Worm (Caenorhabditis elegans) whole organism, L4 larva: Measurements from ENCODE around the gene wip-1.

Experiments
- F10B5.3 ChIP-seq: sonication (generic microtip); optimal IDR thresholded peaks from 2 replicates; lab custom pipeline; 2016; ENCODE audit warnings: mild to moderate bottlenecking, missing genetic modification characterization, missing compliant biosample characterization
- F44E2.7 ChIP-seq: fragments of 200-800 bp; sonication (Bioruptor generic); IDR thresholded peaks from 2 replicates; pipeline ENCODE4 v2.1.2; 2022; ENCODE audit warnings: missing genetic modification characterization, missing compliant biosample characterization
- Y105C5A.15 ChIP-seq: fragments of 200-800 bp; sonication (Bioruptor generic); IDR thresholded peaks from 2 replicates; pipeline ENCODE4 v1.3.6; 2022; ENCODE audit warnings: missing genetic modification characterization, missing compliant biosample characterization
- Y48G9A.11 ChIP-seq: fragments of 200-800 bp; sonication (Bioruptor generic); IDR thresholded peaks from 2 replicates; pipeline ENCODE4 v1.3.6; 2022; ENCODE audit warnings: missing genetic modification reagents, missing genetic modification characterization, missing compliant biosample characterization
- aly-2 ChIP-seq: sonication (generic microtip); optimal IDR thresholded peaks from 2 replicates; lab custom pipeline; 2018; ENCODE audit warnings: missing biosample characterization, missing genetic modification characterization
- arid-1 ChIP-seq: fragments of 200-800 bp; sonication (Bioruptor generic); conservative IDR thresholded peaks from 2 replicates; pipeline ENCODE4 v1.3.6; 2022; ENCODE audit warnings: missing genetic modification reagents, missing genetic modification characterization, missing compliant biosample characterization
- ceh-20 ChIP-seq: fragments of 200-800 bp; sonication (Bioruptor generic); IDR thresholded peaks from 2 replicates; pipeline ENCODE4 v1.3.6; 2022; ENCODE audit warnings: missing genetic modification reagents, missing genetic modification characterization, missing compliant biosample characterization
- ceh-62 ChIP-seq: sonication (generic microtip); optimal IDR thresholded peaks from 2 replicates; lab custom pipeline; 2017; ENCODE audit warnings: missing biosample characterization, missing genetic modification characterization
- daf-16 ChIP-seq, 3 experiments: sonication (generic microtip); optimal IDR thresholded peaks; 2 replicates each; lab custom pipeline; 2016 to 2017; ENCODE audit warnings: missing genetic modification characterization in 3 of 3, missing genetic modification reagents in 3 of 3, mild to moderate bottlenecking in 2 of 3, missing compliant biosample characterization in 2 of 3, missing biosample characterization in 1 of 3, moderate library complexity in 1 of 3
- daf-19 ChIP-seq: fragments of 200-800 bp; sonication (Bioruptor generic); conservative IDR thresholded peaks from 2 replicates; pipeline ENCODE4 v1.3.6; 2022; ENCODE audit warnings: missing genetic modification characterization, missing compliant biosample characterization
- daf-8 ChIP-seq: fragments of 200-800 bp; sonication (Bioruptor generic); IDR thresholded peaks from 2 replicates; pipeline ENCODE4 v1.3.6; 2022; ENCODE audit warnings: missing genetic modification characterization, missing compliant biosample characterization
- duxl-1 ChIP-seq: sonication (generic microtip); optimal IDR thresholded peaks from 2 replicates; lab custom pipeline; 2016; ENCODE audit warnings: mild to moderate bottlenecking, missing genetic modification characterization, moderate library complexity, missing compliant biosample characterization; ENCODE audit not compliant: poor library complexity
- gei-8 ChIP-seq: fragments of 200-800 bp; sonication (Bioruptor generic); optimal IDR thresholded peaks from 2 replicates; lab custom pipeline; 2018; ENCODE audit warnings: mild to moderate bottlenecking, missing genetic modification characterization, missing compliant biosample characterization
- hlh-30 ChIP-seq: sonication (generic microtip); optimal IDR thresholded peaks from 2 replicates; lab custom pipeline; 2017; ENCODE audit warnings: antibody characterized with exemption, mild to moderate bottlenecking, missing genetic modification characterization, missing compliant biosample characterization; ENCODE audit not compliant: insufficient read depth
- lim-7 ChIP-seq: fragments of 200-800 bp; sonication (Bioruptor generic); IDR thresholded peaks from 2 replicates; pipeline ENCODE4 v1.3.6; 2022; ENCODE audit warnings: missing genetic modification characterization, missing compliant biosample characterization
- lin-29 ChIP-seq: fragments of 200-800 bp; sonication (Bioruptor generic); IDR thresholded peaks from 2 replicates; pipeline ENCODE4 v1.3.6; 2022; ENCODE audit warnings: missing genetic modification reagents, missing genetic modification characterization, missing compliant biosample characterization
- lin-38 ChIP-seq: fragments of 200-800 bp; sonication (Bioruptor generic); IDR thresholded peaks from 2 replicates; pipeline ENCODE4 v1.3.6; 2022; ENCODE audit warnings: missing genetic modification reagents, missing genetic modification characterization, missing compliant biosample characterization
- lin-39 ChIP-seq: fragments of 150-350 bp; optimal IDR thresholded peaks from 2 replicates; lab custom pipeline; 2014; ENCODE audit warnings: missing biosample characterization, missing genetic modification reagents, missing genetic modification characterization
- lsy-2 ChIP-seq, 2 experiments: fragments of 150-350 bp in 1 of 2; sonication (generic microtip) in 1 of 2; optimal IDR thresholded peaks; 2 replicates each; lab custom pipeline; 2014 to 2017; ENCODE audit warnings: missing biosample characterization in 2 of 2, missing genetic modification characterization in 2 of 2
- madf-9 ChIP-seq: fragments of 200-800 bp; sonication (Bioruptor generic); conservative IDR thresholded peaks from 2 replicates; pipeline ENCODE4 v1.3.6; 2022; ENCODE audit warnings: missing genetic modification reagents, missing genetic modification characterization, missing compliant biosample characterization
- mes-2 ChIP-seq: sonication (generic microtip); optimal IDR thresholded peaks from 2 replicates; lab custom pipeline; 2016; ENCODE audit warnings: missing genotype, mild to moderate bottlenecking, missing genetic modification characterization, missing compliant biosample characterization; ENCODE audit not compliant: poor library complexity, severe bottlenecking
- mxl-2 ChIP-seq: fragments of 200-800 bp; sonication (Bioruptor generic); conservative IDR thresholded peaks from 2 replicates; pipeline ENCODE4 v1.3.6; 2022; ENCODE audit warnings: missing genetic modification reagents, missing genetic modification characterization, missing compliant biosample characterization
- nhr-10 ChIP-seq: fragments of 150-350 bp; optimal IDR thresholded peaks from 2 replicates; lab custom pipeline; 2014; ENCODE audit warnings: missing biosample characterization, missing genetic modification characterization
- nhr-237 ChIP-seq: sonication (generic microtip); optimal IDR thresholded peaks from 2 replicates; lab custom pipeline; 2017; ENCODE audit warnings: missing biosample characterization, missing genetic modification characterization
- nhr-28 ChIP-seq: fragments of 150-350 bp; optimal IDR thresholded peaks from 2 replicates; lab custom pipeline; 2014; ENCODE audit warnings: missing biosample characterization, missing genetic modification characterization
- nhr-42 ChIP-seq: fragments of 200-800 bp; sonication (Bioruptor generic); IDR thresholded peaks from 2 replicates; pipeline ENCODE4 v1.3.6; 2022; ENCODE audit warnings: missing genetic modification characterization, missing compliant biosample characterization
- nhr-6 ChIP-seq: fragments of 150-350 bp; optimal IDR thresholded peaks from 2 replicates; lab custom pipeline; 2014; ENCODE audit warnings: missing biosample characterization, missing genetic modification characterization
- nhr-77 ChIP-seq: fragments of 150-350 bp; optimal IDR thresholded peaks from 2 replicates; lab custom pipeline; 2014; ENCODE audit warnings: missing biosample characterization, missing genetic modification characterization
- pha-4 ChIP-seq, 2 experiments: fragments of 150-350 bp in 1 of 2; fragments of 200-800 bp in 1 of 2; sonication (Bioruptor generic) in 1 of 2; IDR thresholded peaks in 1 of 2; optimal IDR thresholded peaks in 1 of 2; 2 replicates each; pipeline versions ENCODE4 v1.3.6 to Lab custom; 2014 to 2022; ENCODE audit warnings: missing genetic modification characterization in 2 of 2, missing genetic modification reagents in 2 of 2, missing biosample characterization in 1 of 2, missing compliant biosample characterization in 1 of 2
- php-3 ChIP-seq: fragments of 200-800 bp; sonication (Bioruptor generic); IDR thresholded peaks from 2 replicates; pipeline ENCODE4 v1.3.6; 2022; ENCODE audit warnings: missing genetic modification reagents, missing genetic modification characterization, missing compliant biosample characterization
- rbr-2 ChIP-seq: sonication (generic microtip); optimal IDR thresholded peaks from 2 replicates; lab custom pipeline; 2016; ENCODE audit warnings: missing genotype, missing genetic modification characterization, missing compliant biosample characterization
- snpc-1.2 ChIP-seq: fragments of 200-800 bp; sonication (Bioruptor generic); IDR thresholded peaks from 2 replicates; pipeline ENCODE4 v1.3.6; 2022; ENCODE audit warnings: missing genetic modification reagents, missing genetic modification characterization, missing compliant biosample characterization
- spr-3 ChIP-seq: fragments of 200-800 bp; sonication (Bioruptor generic); optimal IDR thresholded peaks from 2 replicates; lab custom pipeline; 2018; ENCODE audit warnings: mild to moderate bottlenecking, missing genetic modification characterization, missing compliant biosample characterization
- tag-97 ChIP-seq: fragments of 200-800 bp; sonication (Bioruptor generic); IDR thresholded peaks from 2 replicates; pipeline ENCODE4 v1.3.6; 2022; ENCODE audit warnings: missing genetic modification characterization, missing compliant biosample characterization
- unc-130 ChIP-seq: sonication (generic microtip); optimal IDR thresholded peaks from 2 replicates; lab custom pipeline; 2016; ENCODE audit warnings: missing genetic modification reagents, missing genetic modification characterization, missing compliant biosample characterization
- zfp-2 ChIP-seq: sonication (generic microtip); optimal IDR thresholded peaks from 2 replicates; lab custom pipeline; 2016; ENCODE audit warnings: mild to moderate bottlenecking, missing genetic modification characterization, missing compliant biosample characterization
- ztf-7 ChIP-seq: fragments of 150-350 bp; optimal IDR thresholded peaks from 2 replicates; lab custom pipeline; 2014; ENCODE audit warnings: missing biosample characterization, missing genetic modification characterization

wip-1 gene

DNA sequence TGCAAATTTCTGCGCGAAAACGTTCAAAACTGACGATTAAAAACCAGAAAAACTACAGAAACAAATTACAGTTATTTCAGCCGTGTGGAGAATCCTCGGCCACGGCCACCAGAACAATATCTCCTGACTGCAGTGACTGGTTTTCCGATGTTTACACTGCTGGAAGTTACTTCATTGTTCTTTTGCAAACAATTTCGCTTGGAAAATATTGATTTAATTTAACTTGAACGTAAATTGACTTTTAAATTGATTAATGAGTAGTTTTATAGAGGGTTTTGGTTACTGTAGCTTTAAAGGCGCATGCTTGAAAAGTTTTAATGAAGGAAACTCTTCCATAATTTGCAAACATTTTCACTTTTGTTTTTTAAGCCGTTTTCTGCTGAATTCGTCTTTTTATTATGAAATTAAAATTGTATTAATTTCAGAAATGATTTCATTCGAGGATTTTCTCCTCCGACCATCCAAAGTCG lies 19.4 kb upstream of the wip-1 start, which contains the start of gene smcr-8 (continued):
- TF ChIP-seq aly-2 (tag; lab: Kevin White, UChicago) (no peak), lim-7 (GFP tag; lab: Robert Waterston, UW) (no peak), spr-3 (no peak), ceh-62 (tag; lab: Kevin White, UChicago) (no peak), madf-9 (GFP tag; lab: Robert Waterston, UW) (no peak), Y105C5A.15 (GFP tag; lab: Robert Waterston, UW) (no peak), ztf-7 (tag; lab: Kevin White, UChicago) (no peak), Y48G9A.11 (GFP tag; lab: Robert Waterston, UW) (0 out of 2 replicates have a peak, but pooled peaks have one; percentile 30), snpc-1.2 (GFP tag; lab: Robert Waterston, UW) (no peak)

- TF ChIP-seq hlh-30 (tag; lab: Kevin White, UChicago) (no peak), lim-7 (GFP tag; lab: Robert Waterston, UW) (no peak), lin-39 (tag; lab: Kevin White, UChicago) (no peak), nhr-77 (no peak), nhr-6 (tag; lab: Kevin White, UChicago) (no peak), nhr-10 (no peak), rbr-2 (tag; lab: Kevin White, UChicago) (no peak), daf-19 (GFP tag; lab: Robert Waterston, UW) (no peak), ceh-20 (no peak), daf-8 (GFP tag; lab: Robert Waterston, UW) (no peak)
These were observed 16.2 kb upstream of the wip-1 start, which contains the start of gene R144.10 for ce11 chrIII:5002231-5002630. TSS of gene R144.10 (minus strand) at chrIII:5002331.

- TF ChIP-seq mes-2 (no peak), F44E2.7 (GFP tag; lab: Robert Waterston, UW) (no peak), nhr-10 (no peak), F10B5.3 (tag; lab: Kevin White, UChicago) (no peak), gei-8 (no peak), rbr-2 (tag; lab: Kevin White, UChicago) (no peak), nhr-42 (no peak), pha-4 (GFP tag; IDR thresholded peaks at IDR 0.05; lab: Robert Waterston, UW) (no peak), pha-4 (tag; optimal IDR thresholded peaks at IDR 0.05; lab: Kevin White, UChicago) (no peak), nhr-6 (tag; lab: Kevin White, UChicago) (no peak), unc-130 (GFP tag; lab: Kevin White, UChicago) (no peak), nhr-237 (no peak), daf-19 (GFP tag; lab: Robert Waterston, UW) (no peak), duxl-1 (tag; lab: Kevin White, UChicago) (no peak), nhr-28 (no peak), lin-29 (GFP tag; lab: Robert Waterston, UW) (no peak), mxl-2 (GFP tag; lab: Robert Waterston, UW) (no peak)
These were observed 13.8 kb upstream of the wip-1 start, which contains the start of gene R144.6 for ce11 chrIII:5004621-5005020. TSS of gene R144.6 (minus strand) at chrIII:5004721.

DNA sequence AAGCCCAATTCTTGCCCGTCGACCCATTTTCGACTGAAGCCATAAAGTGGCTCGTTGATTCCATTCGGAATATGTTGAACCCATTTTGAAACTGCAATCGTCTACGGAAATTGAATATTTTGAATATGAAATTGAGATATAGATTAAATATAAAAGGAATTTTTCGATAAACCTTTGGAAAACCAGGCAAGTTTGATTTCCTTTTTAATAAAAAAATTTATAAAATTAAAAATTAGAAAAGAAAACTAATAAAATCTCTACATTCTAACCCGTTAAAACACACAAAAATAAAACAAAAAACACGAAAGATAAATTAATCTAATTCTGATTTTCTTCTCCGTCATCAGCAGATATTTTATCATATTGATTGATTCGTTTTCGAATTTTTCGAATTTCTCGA lies 11.6 kb upstream of the wip-1 start, which contains the start of gene R144.12:
Gene R144.12 (minus strand): TSS at position 101 of the 400 bp plus-strand sequence.
- TF ChIP-seq lsy-2 (tag; optimal IDR thresholded peaks at IDR 0.05; lab: Kevin White, UChicago) (no peak), php-3 (GFP tag; lab: Robert Waterston, UW) (no peak), lin-38 (no peak), F44E2.7 (GFP tag; lab: Robert Waterston, UW) (no peak), aly-2 (tag; lab: Kevin White, UChicago) (no peak), daf-16 (GFP tag; optimal IDR thresholded peaks at IDR 0.05; lab: Kevin White, UChicago) (no peak), daf-16 (tag; optimal IDR thresholded peaks at IDR 0.05; lab: Kevin White, UChicago) (no peak), arid-1 (GFP tag; lab: Robert Waterston, UW) (no peak), tag-97 (GFP tag; lab: Robert Waterston, UW) (no peak), zfp-2 (tag; lab: Kevin White, UChicago) (no peak)
